Fruit fly (Drosophila melanogaster): Measurements from ENCODE around the gene CG11760.
A peak's percentile ranks its signal among the peaks of the same experiment; 100 is the strongest.

Gene CG11760

DNA sequence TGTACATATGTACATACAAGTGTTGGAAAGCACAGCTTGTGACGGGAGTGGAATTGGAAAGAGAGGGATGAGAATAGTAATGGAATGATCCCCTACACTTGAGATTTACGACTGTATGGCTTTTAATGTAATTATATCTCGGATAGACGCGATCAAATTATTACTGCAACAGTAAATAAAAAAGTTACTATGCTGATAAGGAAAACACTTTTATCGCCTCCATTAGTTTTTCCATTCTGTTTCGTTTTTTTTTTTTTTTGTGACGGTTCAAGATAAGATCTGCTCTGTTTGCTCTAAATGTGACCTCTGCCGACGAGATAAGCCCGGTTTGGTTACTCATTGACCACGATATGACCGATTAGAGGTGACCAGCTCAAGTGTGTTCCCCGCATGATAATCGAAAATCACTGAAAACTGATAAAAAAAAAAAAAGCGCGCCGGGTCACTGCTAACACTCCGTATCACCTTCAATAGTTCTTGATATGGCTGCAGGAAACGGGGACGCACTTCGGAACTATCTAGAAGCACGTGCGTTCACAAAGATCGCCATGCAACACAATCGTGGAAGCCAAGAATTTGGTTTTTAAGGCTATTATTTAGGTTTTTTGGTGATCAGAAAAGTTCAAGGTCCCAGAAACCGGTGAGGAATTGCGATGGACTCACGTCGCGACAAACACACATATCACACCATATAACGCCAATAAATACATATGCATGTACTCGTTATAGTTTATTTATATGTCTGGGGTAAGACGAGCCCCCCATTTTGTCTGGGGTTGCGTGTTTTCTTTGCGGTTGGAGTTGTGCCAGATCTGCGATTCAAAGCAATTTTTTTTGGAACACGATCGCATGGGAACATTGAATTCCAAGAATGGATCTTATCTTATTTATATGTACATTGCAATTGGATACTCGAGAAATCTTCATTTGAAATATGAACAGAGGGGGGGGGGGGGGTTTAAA is 48.2 kb upstream of the CG11760 start, which contains the start of gene p (continued):
- TF ChIP-seq CG15696 (tag; optimal IDR thresholded peaks at IDR 0.05): peak; percentile 40
- TF ChIP-seq CG6683 (GFP tag; optimal IDR thresholded peaks at IDR 0.05): no peak
- TF ChIP-seq Eip74EF (GFP tag; optimal IDR thresholded peaks at IDR 0.05): peak in 1 of 2 experiments; percentile 50
- peak; percentile 36 to 45 for TF ChIP-seq dpn (GFP tag; optimal IDR thresholded peaks at IDR 0.05)
- TF ChIP-seq CG10431 (GFP tag; optimal IDR thresholded peaks at IDR 0.05): peak; percentile 59
- TF ChIP-seq CG17912 (GFP tag; optimal IDR thresholded peaks at IDR 0.05): no peak
- TF ChIP-seq pnt (GFP tag; optimal IDR thresholded peaks at IDR 0.05): peak; percentile 34
- TF ChIP-seq h (optimal IDR thresholded peaks at IDR 0.05): no peak
- peak; percentile 4 for TF ChIP-seq Fer2 (tag; optimal IDR thresholded peaks at IDR 0.05)
- no peak for TF ChIP-seq fd96Cb (tag; optimal IDR thresholded peaks at IDR 0.05)
- no peak for TF ChIP-seq Bgb (GFP tag; IDR thresholded peaks at IDR 0.05; ENCODE audit: partially characterized antibody)
- no peak for TF ChIP-seq Lpt (GFP tag; optimal IDR thresholded peaks at IDR 0.05)
- TF ChIP-seq ci (GFP tag; IDR thresholded peaks at IDR 0.05): peak; percentile 66; the same call in 1 of the 3 replicates
- peak; percentile 56 for TF ChIP-seq kay (GFP tag; optimal IDR thresholded peaks at IDR 0.05)
- TF ChIP-seq amos (GFP tag; IDR thresholded peaks at IDR 0.05; ENCODE audit: partially characterized antibody): no peak
- no peak for TF ChIP-seq CG7372 (GFP tag; IDR thresholded peaks at IDR 0.05)
- TF ChIP-seq br (optimal IDR thresholded peaks at IDR 0.05): no peak
- peak; percentile 28 for TF ChIP-seq Side (GFP tag; optimal IDR thresholded peaks at IDR 0.05)
- no peak for TF ChIP-seq zen (tag; optimal IDR thresholded peaks at IDR 0.05)
- peak; percentile 3 for TF ChIP-seq CG12219 (GFP tag; optimal IDR thresholded peaks at IDR 0.05)
- no peak for TF ChIP-seq Gug (GFP tag; IDR thresholded peaks at IDR 0.05)
- no peak for TF ChIP-seq Poxn (GFP tag; IDR thresholded peaks at IDR 0.05)
- no peak for TF ChIP-seq NFAT (GFP tag; IDR thresholded peaks at IDR 0.05)
- TF ChIP-seq pfk (GFP tag; optimal IDR thresholded peaks at IDR 0.05): peak; percentile 30
- TF ChIP-seq gcm (GFP tag; optimal IDR thresholded peaks at IDR 0.05): peak; percentile 64
- TF ChIP-seq her (GFP tag; optimal IDR thresholded peaks at IDR 0.05): peak; percentile 4
- no peak for TF ChIP-seq Mad (GFP tag; optimal IDR thresholded peaks at IDR 0.05)
- no peak for TF ChIP-seq fru (optimal IDR thresholded peaks at IDR 0.05)
- peak; percentile 43 for TF ChIP-seq CG30403 (GFP tag; optimal IDR thresholded peaks at IDR 0.05)
- TF ChIP-seq CG13624 (GFP tag; optimal IDR thresholded peaks at IDR 0.05): peak; percentile 14
- TF ChIP-seq E2f2 (GFP tag; IDR thresholded peaks at IDR 0.05): no peak
- peak; percentile 50 for TF ChIP-seq stwl (tag; optimal IDR thresholded peaks at IDR 0.05)
- peak; percentile 39 for TF ChIP-seq wek (GFP tag; optimal IDR thresholded peaks at IDR 0.05)
- no peak for TF ChIP-seq H2.0 (GFP tag; IDR thresholded peaks at IDR 0.05)
- peak; percentile 26 for TF ChIP-seq CG6254 (GFP tag; optimal IDR thresholded peaks at IDR 0.05)
- TF ChIP-seq mam (GFP tag; optimal IDR thresholded peaks at IDR 0.05): peak; percentile 59
- TF ChIP-seq CG7839 (tag; optimal IDR thresholded peaks at IDR 0.05): peak; percentile 19
- TF ChIP-seq CG12769 (tag; optimal IDR thresholded peaks at IDR 0.05): no peak
- TF ChIP-seq Drgx (GFP tag; IDR thresholded peaks at IDR 0.05): peak; percentile 37
- no peak for TF ChIP-seq aop (GFP tag; IDR thresholded peaks at IDR 0.05)
- no peak for TF ChIP-seq CG1792 (GFP tag; optimal IDR thresholded peaks at IDR 0.05)
- peak; percentile 61 for TF ChIP-seq CG32772 (GFP tag; IDR thresholded peaks at IDR 0.05)
- peak; percentile 11 to 44 for TF ChIP-seq Pdp1 (GFP tag; optimal IDR thresholded peaks at IDR 0.05)
- TF ChIP-seq Sry-δ (GFP tag; optimal IDR thresholded peaks at IDR 0.05): no peak
- no peak for TF ChIP-seq Gsc (GFP tag; IDR thresholded peaks at IDR 0.05)
- no peak for TF ChIP-seq CG10462 (GFP tag; optimal IDR thresholded peaks at IDR 0.05)
- no peak for TF ChIP-seq Mrtf (GFP tag; IDR thresholded peaks at IDR 0.05)
- no peak for TF ChIP-seq al (GFP tag; IDR thresholded peaks at IDR 0.05)
- no peak for TF ChIP-seq C15 (GFP tag; IDR thresholded peaks at IDR 0.05)
- no peak for TF ChIP-seq gce (GFP tag; IDR thresholded peaks at IDR 0.05)
